Worm (Caenorhabditis elegans): Measurements from ENCODE around the gene K11H12.9.
A peak's percentile ranks its signal among the peaks of the same experiment; 100 is the strongest.

The K11H12.9 gene

DNA sequence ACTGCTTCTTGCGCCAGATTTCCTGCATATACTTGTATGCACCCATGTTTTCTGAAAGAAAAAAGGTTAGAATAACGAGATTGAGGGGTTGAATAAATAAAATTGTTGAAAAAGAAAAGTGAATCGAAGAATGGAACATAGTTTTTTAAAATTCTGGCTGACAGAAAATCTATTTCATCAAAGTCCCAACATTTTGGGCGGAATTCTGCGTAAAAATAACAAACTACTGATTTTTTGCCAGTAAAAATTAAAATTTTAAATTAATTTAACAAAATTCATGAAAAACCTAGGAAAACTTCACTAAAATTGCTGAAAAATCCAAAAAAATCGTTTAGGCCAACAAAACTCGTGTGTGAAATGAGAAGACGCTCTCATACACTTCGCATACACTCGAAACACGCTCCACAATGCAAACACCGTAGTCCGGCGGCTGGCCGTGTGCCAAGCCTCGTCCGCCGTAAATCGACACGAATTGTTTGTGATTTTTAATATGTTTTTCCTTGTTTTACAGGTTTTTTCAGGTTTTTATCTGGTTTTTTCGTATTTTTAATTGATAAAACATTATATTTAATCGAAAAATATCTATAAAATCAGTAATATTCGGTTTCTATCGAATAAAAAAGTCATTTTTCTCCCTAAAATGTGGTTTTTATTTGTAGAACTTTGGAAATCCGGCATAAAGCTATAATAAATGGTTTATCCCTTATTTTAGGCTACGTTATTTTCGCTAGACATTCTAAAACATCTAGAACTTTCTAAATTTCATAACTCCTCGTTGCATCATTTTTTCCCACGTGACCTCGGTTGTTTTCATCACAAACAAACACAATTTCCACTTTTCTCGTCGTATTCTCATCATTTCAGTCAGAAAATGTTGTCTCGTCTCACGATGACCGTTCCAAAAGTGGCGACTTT, 5.3 kb downstream of the K11H12.9 start, which contains the start of the genes rpl-15 and K11H12.8 (continued):
- TF ChIP-seq mbf-1 (tag; optimal IDR thresholded peaks at IDR 0.05) (peak; percentile 68), nhr-10 (tag; optimal IDR thresholded peaks at IDR 0.05) (peak; percentile 95), ZK546.5 (tag; optimal IDR thresholded peaks at IDR 0.05) (peak; percentile 92), elt-1 (tag; optimal IDR thresholded peaks at IDR 0.05) (peak; percentile 48), lin-11 (tag; optimal IDR thresholded peaks at IDR 0.05) (peak; percentile 100), lin-13 (GFP tag; optimal IDR thresholded peaks at IDR 0.05) (peak; percentile 100), ama-1 (optimal IDR thresholded peaks at IDR 0.05) (peak; percentile 90), crh-2 (tag; optimal IDR thresholded peaks at IDR 0.05) (peak; percentile 100), ztf-1 (GFP tag; conservative IDR thresholded peaks at IDR 0.05) (peak; percentile 96; the same call in 1 of the 2 replicates), nhr-25 (tag; optimal IDR thresholded peaks at IDR 0.05) (peak; percentile 99), ceh-82 (tag; optimal IDR thresholded peaks at IDR 0.05) (peak; percentile 97)

DNA sequence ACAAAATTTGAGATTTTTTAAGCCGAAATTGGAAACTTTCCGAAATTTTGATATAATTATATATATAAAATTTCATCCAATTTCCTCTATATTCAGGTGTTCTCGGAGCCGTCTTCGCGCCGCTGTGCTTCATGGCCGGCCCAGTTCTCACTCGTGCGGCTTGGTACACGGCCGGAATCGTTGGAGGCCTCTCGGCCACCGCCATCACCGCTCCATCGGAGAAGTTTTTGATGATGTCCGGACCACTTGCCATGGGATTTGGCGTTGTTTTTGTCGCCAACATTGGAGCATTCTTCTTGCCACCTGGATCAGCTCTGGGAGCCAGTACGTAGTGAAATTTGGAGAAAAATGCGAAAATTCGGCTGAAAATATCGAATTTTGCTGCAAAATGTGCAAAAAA, 7.6 kb downstream of the K11H12.9 start:
- no peak for TF ChIP-seq nhr-129 (tag; optimal IDR thresholded peaks at IDR 0.05)
- no peak for TF ChIP-seq unc-62 (GFP tag; optimal IDR thresholded peaks at IDR 0.05)
- no peak for TF ChIP-seq ZK546.5 (tag; optimal IDR thresholded peaks at IDR 0.05)
- TF ChIP-seq dmd-4 (tag; optimal IDR thresholded peaks at IDR 0.05) = no peak
- TF ChIP-seq crh-2 (tag; optimal IDR thresholded peaks at IDR 0.05) = no peak
- TF ChIP-seq ceh-16 (tag; optimal IDR thresholded peaks at IDR 0.05) = no peak
- TF ChIP-seq gmeb-1 (tag; optimal IDR thresholded peaks at IDR 0.05) = no peak
- TF ChIP-seq skn-1 (tag; optimal IDR thresholded peaks at IDR 0.05) = no peak
- no peak for TF ChIP-seq elt-3 (tag; optimal IDR thresholded peaks at IDR 0.05)
- TF ChIP-seq zag-1 (tag; optimal IDR thresholded peaks at IDR 0.05) = no peak
- no peak for TF ChIP-seq lin-39 (tag; optimal IDR thresholded peaks at IDR 0.05)
- no peak for TF ChIP-seq ztf-4 (tag; optimal IDR thresholded peaks at IDR 0.05)
- TF ChIP-seq nhr-23 (tag; optimal IDR thresholded peaks at IDR 0.05) = no peak
- no peak for TF ChIP-seq alr-1 (tag; optimal IDR thresholded peaks at IDR 0.05)
- no peak for TF ChIP-seq nhr-21 (tag; optimal IDR thresholded peaks at IDR 0.05)
- no peak for TF ChIP-seq unc-55 (GFP tag; optimal IDR thresholded peaks at IDR 0.05)
- no peak for TF ChIP-seq ztf-11 (tag; optimal IDR thresholded peaks at IDR 0.05)
- no peak for TF ChIP-seq nhr-12 (tag; optimal IDR thresholded peaks at IDR 0.05)
- no peak for TF ChIP-seq lin-13 (GFP tag; optimal IDR thresholded peaks at IDR 0.05)

DNA sequence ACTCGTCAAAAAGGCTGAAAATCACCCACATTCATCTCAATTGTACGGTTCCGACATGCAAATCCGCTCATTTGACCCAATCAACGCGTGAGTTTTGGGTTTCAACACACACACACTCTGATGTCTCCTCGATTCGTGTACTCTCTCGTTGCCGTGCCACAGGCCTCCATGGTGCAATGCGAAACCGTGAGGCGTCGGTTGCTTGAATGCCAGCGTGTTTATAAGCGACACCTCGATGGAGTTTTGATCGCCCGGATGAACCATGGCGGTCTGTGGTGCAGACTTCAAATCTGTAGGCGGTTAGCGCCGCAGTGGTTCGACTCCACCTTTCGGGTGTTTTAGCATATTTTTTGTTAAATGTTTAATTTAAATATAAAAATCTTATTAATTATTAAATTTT, 8.5 kb downstream of the K11H12.9 start:
- TF ChIP-seq lin-13 (GFP tag; optimal IDR thresholded peaks at IDR 0.05) (peak; percentile 28), C34F6.9 (tag; optimal IDR thresholded peaks at IDR 0.05) (peak; percentile 35), elt-3 (tag; optimal IDR thresholded peaks at IDR 0.05) (no peak), sma-3 (GFP tag; optimal IDR thresholded peaks at IDR 0.05) (peak; percentile 54), unc-55 (GFP tag; optimal IDR thresholded peaks at IDR 0.05) (peak; percentile 2), ceh-16 (tag; optimal IDR thresholded peaks at IDR 0.05) (peak; percentile 49), blmp-1 (tag; optimal IDR thresholded peaks at IDR 0.05; ENCODE audit: insufficient read depth) (no peak), nhr-21 (tag; optimal IDR thresholded peaks at IDR 0.05) (peak; percentile 12), crh-2 (tag; optimal IDR thresholded peaks at IDR 0.05) (peak; percentile 37), ceh-82 (tag; optimal IDR thresholded peaks at IDR 0.05) (no peak), nhr-12 (tag; optimal IDR thresholded peaks at IDR 0.05) (no peak), nhr-25 (tag; optimal IDR thresholded peaks at IDR 0.05) (peak; percentile 9), nhr-10 (tag; optimal IDR thresholded peaks at IDR 0.05) (no peak), lin-11 (tag; optimal IDR thresholded peaks at IDR 0.05) (peak; percentile 11), lsy-2 (tag; optimal IDR thresholded peaks at IDR 0.05) (peak; percentile 79), gmeb-1 (tag; optimal IDR thresholded peaks at IDR 0.05) (peak; percentile 79), nhr-129 (tag; optimal IDR thresholded peaks at IDR 0.05) (peak; percentile 81), sma-9 (GFP tag; optimal IDR thresholded peaks at IDR 0.05) (peak; percentile 64), sma-9 (tag; optimal IDR thresholded peaks at IDR 0.05) (no peak), R02D3.7 (tag; optimal IDR thresholded peaks at IDR 0.05) (no peak), F13H6.1 (tag; optimal IDR thresholded peaks at IDR 0.05) (peak; percentile 46), ama-1 (optimal IDR thresholded peaks at IDR 0.05) (no peak), snpc-4 (tag; optimal IDR thresholded peaks at IDR 0.05) (peak; percentile 98), aly-2 (tag; optimal IDR thresholded peaks at IDR 0.05) (no peak), ztf-4 (tag; optimal IDR thresholded peaks at IDR 0.05) (no peak), mdl-1 (tag; optimal IDR thresholded peaks at IDR 0.05) (peak in 1 of 2 experiments; percentile 30)
